Worm (Caenorhabditis elegans) whole organism, L1 larva: ENCODE results near the gene F14D12.1.

Experiments used
- blmp-1 ChIP-seq: fragments of 150-350 bp; optimal IDR thresholded peaks from 2 replicates; lab custom pipeline; 2014; ENCODE audit warnings: missing biosample characterization, missing genetic modification characterization
- lin-14 ChIP-seq: fragments of 200-800 bp; sonication (Bioruptor generic); optimal IDR thresholded peaks from 2 replicates; lab custom pipeline; 2018; ENCODE audit warnings: mild to moderate bottlenecking, missing genetic modification characterization, moderate library complexity, missing compliant biosample characterization
- nhr-237 ChIP-seq: fragments of 150-350 bp; optimal IDR thresholded peaks from 2 replicates; lab custom pipeline; 2014; ENCODE audit warnings: missing biosample characterization, missing genetic modification characterization
- snpc-4 ChIP-seq: fragments of 150-350 bp; optimal IDR thresholded peaks from 2 replicates; lab custom pipeline; 2014; ENCODE audit warnings: missing biosample characterization, missing genetic modification characterization
- sox-4 ChIP-seq: sonication (generic microtip); optimal IDR thresholded peaks from 2 replicates; lab custom pipeline; 2016; ENCODE audit warnings: missing genetic modification characterization, missing compliant biosample characterization
- unc-130 ChIP-seq: fragments of 150-350 bp; optimal IDR thresholded peaks from 2 replicates; lab custom pipeline; 2017; ENCODE audit warnings: missing biosample characterization, missing genetic modification characterization, inconsistent platforms

DNA sequence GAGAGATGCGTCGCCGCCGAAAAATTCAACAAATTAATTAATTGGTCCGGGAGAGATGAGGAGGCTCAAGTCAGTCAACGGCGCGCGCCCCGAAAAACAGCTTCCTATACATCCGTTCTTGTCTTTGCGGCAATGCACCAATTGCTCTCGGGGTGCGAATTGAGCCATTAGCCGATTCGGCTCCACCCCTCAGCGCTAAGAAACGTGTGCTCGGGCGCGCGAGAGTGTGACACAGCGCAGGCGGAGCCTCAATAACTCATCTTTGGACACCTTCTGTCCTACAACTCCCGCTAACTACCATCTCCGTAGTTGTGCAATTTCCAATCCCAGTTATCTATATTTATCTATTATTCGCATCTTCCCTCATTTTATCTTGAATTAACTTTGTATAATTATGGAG is 30.9 kb upstream of the F14D12.1 start:
- no peak for TF ChIP-seq lin-14
- no peak for TF ChIP-seq blmp-1 (tag; lab: Kevin White, UChicago)
- TF ChIP-seq nhr-237 (tag; lab: Kevin White, UChicago), result no peak
- no peak for TF ChIP-seq sox-4
- no peak for TF ChIP-seq unc-130 (tag; lab: Kevin White, UChicago)
- no peak for TF ChIP-seq snpc-4 (tag; lab: Kevin White, UChicago)
